Fruit fly (Drosophila melanogaster): Measurements from ENCODE around the gene Osi24.

Osi24 gene

DNA sequence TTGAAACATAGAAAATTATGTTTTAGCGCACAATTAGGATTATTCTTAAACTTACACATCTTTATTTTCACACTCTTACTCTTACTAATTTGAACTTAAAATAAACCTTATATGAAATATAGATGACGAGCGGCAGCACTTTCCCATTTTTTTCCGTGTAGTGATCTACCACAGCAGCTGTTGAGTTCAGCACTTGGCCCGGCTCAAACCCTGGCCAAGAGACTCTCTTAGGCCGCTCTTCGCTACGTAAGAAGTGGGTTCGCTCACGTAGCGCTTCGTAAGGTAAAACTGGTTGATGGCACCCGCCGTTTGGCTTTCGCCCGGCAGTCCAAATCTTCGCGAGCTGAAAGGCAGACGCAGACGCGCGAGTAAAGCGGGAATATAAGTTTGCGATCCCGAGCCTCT is at the start of gene Osi24:
TSS of gene Osi24 (plus strand) at position 324 of the 405 bp plus-strand sequence.
- TF ChIP-seq CG7045 (GFP tag; optimal IDR thresholded peaks at IDR 0.05) (no peak), CG33017 (tag; optimal IDR thresholded peaks at IDR 0.05) (no peak)

DNA sequence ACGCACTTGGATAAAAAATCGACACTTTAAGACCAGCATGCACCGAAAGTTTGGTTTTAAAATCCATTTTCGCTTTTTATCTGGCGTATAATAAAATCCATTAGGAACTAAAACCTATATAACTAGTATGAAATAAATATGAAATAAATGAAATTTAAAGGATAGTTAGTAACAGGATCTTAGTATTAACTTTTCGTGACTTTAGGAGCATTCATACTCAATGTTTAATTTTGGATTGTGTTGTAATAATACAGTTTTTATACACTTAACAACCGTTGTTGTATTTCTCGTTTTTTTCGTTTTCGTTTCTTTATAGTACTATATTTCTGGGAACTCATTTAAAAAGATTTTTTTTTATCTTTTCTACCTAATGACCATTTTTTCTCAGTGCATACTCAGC is 49.5 kb upstream of the Osi24 start:
- TF ChIP-seq toe (GFP tag; optimal IDR thresholded peaks at IDR 0.05) = no peak
- TF ChIP-seq kay (GFP tag; ENCODE audit: borderline replicate concordance) = no peak
- no peak for TF ChIP-seq CG12768 (GFP tag; optimal IDR thresholded peaks at IDR 0.05)
- TF ChIP-seq bab1 (GFP tag; optimal IDR thresholded peaks at IDR 0.05) = no peak
- TF ChIP-seq CG1620 (GFP tag; optimal IDR thresholded peaks at IDR 0.05) = no peak
- TF ChIP-seq Crg-1 (GFP tag; optimal IDR thresholded peaks at IDR 0.05) = no peak
- no peak for TF ChIP-seq CG33017 (tag; optimal IDR thresholded peaks at IDR 0.05)
- TF ChIP-seq pad (GFP tag; optimal IDR thresholded peaks at IDR 0.05) = no peak
- no peak for TF ChIP-seq CG7101 (tag; optimal IDR thresholded peaks at IDR 0.05)
- no peak for TF ChIP-seq CG11617 (GFP tag; optimal IDR thresholded peaks at IDR 0.05)
- no peak for TF ChIP-seq Mnt (GFP tag; optimal IDR thresholded peaks at IDR 0.05)
- TF ChIP-seq CG5204 (GFP tag; optimal IDR thresholded peaks at IDR 0.05) = no peak

DNA sequence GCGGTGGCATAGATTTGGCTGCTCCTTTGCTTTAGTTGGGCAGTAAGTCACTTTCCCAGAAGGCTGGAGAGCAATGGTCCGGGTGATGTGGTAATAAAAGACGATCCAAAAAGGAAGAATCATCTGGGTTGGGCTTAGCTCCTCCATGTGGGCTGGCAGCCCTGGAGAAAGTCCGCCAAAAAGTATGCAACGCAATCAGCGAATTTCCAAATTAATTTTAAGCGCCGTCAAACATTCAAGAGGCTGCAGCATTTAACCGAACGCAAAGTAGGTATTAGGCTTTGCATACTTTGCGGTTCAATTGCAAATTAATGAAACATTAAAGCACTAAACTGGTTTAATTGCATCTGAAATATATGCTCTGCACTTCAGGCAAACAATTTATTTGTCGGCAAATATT is 49.0 kb upstream of the Osi24 start:
- TF ChIP-seq Mnt (GFP tag; optimal IDR thresholded peaks at IDR 0.05) = no peak
- TF ChIP-seq kay (GFP tag; ENCODE audit: borderline replicate concordance) = no peak
- TF ChIP-seq CG14711 (tag; optimal IDR thresholded peaks at IDR 0.05) = no peak
- TF ChIP-seq Clk (GFP tag; optimal IDR thresholded peaks at IDR 0.05) = no peak
- TF ChIP-seq toe (GFP tag; optimal IDR thresholded peaks at IDR 0.05) = no peak
- TF ChIP-seq CG5204 (GFP tag; optimal IDR thresholded peaks at IDR 0.05) = no peak
- TF ChIP-seq cnc (optimal IDR thresholded peaks at IDR 0.05) = no peak
- no peak for TF ChIP-seq CG7101 (tag; optimal IDR thresholded peaks at IDR 0.05)

DNA sequence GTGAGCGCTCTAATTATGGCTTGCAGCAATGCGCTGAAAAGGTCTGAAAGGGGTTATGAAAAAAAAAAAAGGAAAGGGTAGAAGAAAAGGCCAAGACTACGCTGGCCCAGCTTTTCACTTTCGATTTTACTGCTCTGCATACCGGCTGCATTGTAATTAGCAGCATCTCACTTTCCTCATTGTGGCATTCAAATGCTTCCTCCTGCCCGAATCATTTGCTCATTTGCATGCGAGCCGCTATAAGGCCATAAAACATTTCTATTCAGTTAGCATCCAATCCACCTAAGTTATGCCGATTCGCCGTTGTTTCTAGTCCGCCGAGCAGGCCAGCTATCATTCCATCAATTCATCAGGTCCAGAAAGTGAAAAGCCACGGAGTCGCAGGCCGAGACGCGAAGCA is 45.0 kb upstream of the Osi24 start:
- TF ChIP-seq Hr96 (GFP tag; optimal IDR thresholded peaks at IDR 0.05) (no peak), bab1 (GFP tag; optimal IDR thresholded peaks at IDR 0.05) (no peak), kay (GFP tag; ENCODE audit: borderline replicate concordance) (no peak), tj (GFP tag; optimal IDR thresholded peaks at IDR 0.05) (no peak), CG1620 (GFP tag; optimal IDR thresholded peaks at IDR 0.05) (no peak), CG12768 (GFP tag; optimal IDR thresholded peaks at IDR 0.05) (no peak), CG7045 (GFP tag; optimal IDR thresholded peaks at IDR 0.05) (no peak), Clk (GFP tag; optimal IDR thresholded peaks at IDR 0.05) (no peak), CG11617 (GFP tag; optimal IDR thresholded peaks at IDR 0.05) (no peak), CG5204 (GFP tag; optimal IDR thresholded peaks at IDR 0.05) (no peak), CG7101 (tag; optimal IDR thresholded peaks at IDR 0.05) (no peak), Mnt (GFP tag; optimal IDR thresholded peaks at IDR 0.05) (no peak), cnc (optimal IDR thresholded peaks at IDR 0.05) (no peak), Crg-1 (GFP tag; optimal IDR thresholded peaks at IDR 0.05) (no peak), CG14711 (tag; optimal IDR thresholded peaks at IDR 0.05) (no peak)

DNA sequence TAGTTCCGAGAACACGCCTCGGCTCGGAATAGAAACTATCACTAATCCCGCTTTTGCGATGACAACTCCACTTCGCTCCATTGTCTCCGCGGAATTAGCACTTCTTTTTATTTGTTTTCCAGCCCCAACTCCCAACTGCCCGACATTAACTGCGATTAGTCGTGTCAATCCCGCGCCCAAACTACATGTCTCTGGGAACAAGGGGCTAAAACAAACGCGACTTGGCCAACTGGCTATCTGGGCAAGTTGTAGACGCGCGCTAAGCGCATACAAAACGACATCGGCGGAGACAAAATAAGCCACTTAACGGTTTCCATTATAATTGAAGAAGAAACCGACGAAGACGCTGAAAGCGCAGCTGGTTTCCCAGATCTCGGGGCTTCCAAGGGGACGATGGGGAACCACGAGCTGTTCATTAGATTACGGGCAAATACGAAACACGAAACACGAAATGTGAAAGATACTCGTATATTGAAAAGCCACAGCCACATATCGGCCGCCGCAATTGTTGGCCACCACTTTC is 43.8 kb upstream of the Osi24 start:
- TF ChIP-seq cnc (optimal IDR thresholded peaks at IDR 0.05) = no peak
- TF ChIP-seq toe (GFP tag; optimal IDR thresholded peaks at IDR 0.05) = no peak
- no peak for TF ChIP-seq bab1 (GFP tag; optimal IDR thresholded peaks at IDR 0.05)
- no peak for TF ChIP-seq Hr96 (GFP tag; optimal IDR thresholded peaks at IDR 0.05)
- TF ChIP-seq Clk (GFP tag; optimal IDR thresholded peaks at IDR 0.05) = no peak
- TF ChIP-seq ovo (GFP tag; optimal IDR thresholded peaks at IDR 0.05) = no peak
- TF ChIP-seq kay (GFP tag; ENCODE audit: borderline replicate concordance) = no peak
- TF ChIP-seq CG14711 (tag; optimal IDR thresholded peaks at IDR 0.05) = no peak
- TF ChIP-seq CG11617 (GFP tag; optimal IDR thresholded peaks at IDR 0.05) = no peak
- no peak for TF ChIP-seq CG5204 (GFP tag; optimal IDR thresholded peaks at IDR 0.05)
- no peak for TF ChIP-seq tj (GFP tag; optimal IDR thresholded peaks at IDR 0.05)
- no peak for TF ChIP-seq CG33017 (tag; optimal IDR thresholded peaks at IDR 0.05)

DNA sequence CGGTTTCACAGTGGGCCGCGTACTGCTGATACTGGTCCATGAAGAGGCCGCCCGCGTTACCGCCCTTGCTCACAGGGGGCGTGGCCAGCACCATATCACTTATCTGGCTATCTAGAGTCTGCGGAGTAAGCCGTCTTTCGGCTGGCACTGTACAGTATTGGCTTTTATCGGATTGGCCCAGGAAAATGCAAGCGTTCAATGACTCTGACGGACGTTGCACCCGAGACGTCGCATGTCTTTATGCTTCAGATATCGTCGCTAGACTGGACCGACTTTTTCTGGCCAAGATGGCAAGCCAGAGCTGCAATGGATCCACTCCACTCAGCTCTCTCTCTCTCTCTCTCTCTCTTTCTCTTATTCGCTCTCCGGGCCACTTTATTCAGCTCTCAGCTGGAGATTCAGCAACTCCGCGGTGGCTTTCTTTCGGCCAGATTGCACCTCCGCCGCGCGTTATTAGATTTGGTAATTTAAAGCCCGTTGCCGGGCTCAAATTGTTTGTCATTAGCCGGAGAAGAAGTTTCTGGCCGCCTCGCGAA is 41.6 kb upstream of the Osi24 start, which contains the start of gene CG31559:
TSS of gene CG31559 (minus strand) at position 273 of the 536 bp plus-strand sequence.
- TF ChIP-seq Mnt (GFP tag; optimal IDR thresholded peaks at IDR 0.05) (no peak), bab1 (GFP tag; optimal IDR thresholded peaks at IDR 0.05) (no peak), CG1620 (GFP tag; optimal IDR thresholded peaks at IDR 0.05) (no peak)

DNA sequence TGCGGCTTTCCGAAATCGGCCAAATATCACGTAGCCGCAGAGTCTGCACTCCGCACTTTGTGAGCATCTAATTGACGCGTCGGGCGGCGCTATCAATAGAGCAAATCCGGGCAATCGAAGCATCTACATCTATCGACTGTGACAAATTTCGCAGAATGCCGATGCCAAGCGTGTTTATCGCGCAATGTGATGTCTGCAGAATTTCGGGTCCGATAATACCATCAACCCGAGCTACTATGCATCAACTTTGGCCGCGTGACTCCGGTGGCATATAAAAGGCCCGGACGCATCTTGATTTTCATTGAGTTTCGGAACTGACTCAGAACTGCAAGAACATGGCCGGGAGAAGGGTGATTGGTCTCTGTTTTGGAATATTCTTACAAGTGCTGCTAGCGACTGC is 31.4 kb upstream of the Osi24 start, which contains the start of gene CG1077:
TSS of gene CG1077 (plus strand) at position 301 of the 400 bp plus-strand sequence.
- TF ChIP-seq CG1620 (GFP tag; optimal IDR thresholded peaks at IDR 0.05) = no peak
- no peak for TF ChIP-seq CG7101 (tag; optimal IDR thresholded peaks at IDR 0.05)
- no peak for TF ChIP-seq CG11617 (GFP tag; optimal IDR thresholded peaks at IDR 0.05)
- TF ChIP-seq Hr96 (GFP tag; optimal IDR thresholded peaks at IDR 0.05) = no peak
- no peak for TF ChIP-seq Mnt (GFP tag; optimal IDR thresholded peaks at IDR 0.05)
- TF ChIP-seq bab1 (GFP tag; optimal IDR thresholded peaks at IDR 0.05) = no peak
- TF ChIP-seq toe (GFP tag; optimal IDR thresholded peaks at IDR 0.05) = no peak
- no peak for TF ChIP-seq CG12768 (GFP tag; optimal IDR thresholded peaks at IDR 0.05)
- TF ChIP-seq cic (GFP tag; optimal IDR thresholded peaks at IDR 0.05) = no peak
- no peak for TF ChIP-seq kay (GFP tag; ENCODE audit: borderline replicate concordance)
- no peak for TF ChIP-seq Crg-1 (GFP tag; optimal IDR thresholded peaks at IDR 0.05)
- TF ChIP-seq cnc (optimal IDR thresholded peaks at IDR 0.05) = no peak
- no peak for TF ChIP-seq CG7045 (GFP tag; optimal IDR thresholded peaks at IDR 0.05)
- TF ChIP-seq CG33017 (tag; optimal IDR thresholded peaks at IDR 0.05) = no peak
- no peak for TF ChIP-seq ovo (GFP tag; optimal IDR thresholded peaks at IDR 0.05)
- no peak for TF ChIP-seq tj (GFP tag; optimal IDR thresholded peaks at IDR 0.05)
- no peak for TF ChIP-seq CG5204 (GFP tag; optimal IDR thresholded peaks at IDR 0.05)
- no peak for TF ChIP-seq pad (GFP tag; optimal IDR thresholded peaks at IDR 0.05)

All from whole organism, adult.